Worm (Caenorhabditis elegans) whole organism, midembryonic: ENCODE data around the gene C25G4.3.
"Not testable (repeated sequence)": the region's sequence is repeated elsewhere in the genome, so short reads cannot be mapped to it uniquely, and the experiment has no call there.

Experiments used
- T22C8.4 ChIP-seq: fragments of 200-800 bp; sonication (Bioruptor generic); IDR thresholded peaks from 2 replicates; pipeline ENCODE4 v1.3.6; 2022; ENCODE audit warnings: missing genetic modification characterization, missing compliant biosample characterization
- cog-1 ChIP-seq: sonication (generic microtip); optimal IDR thresholded peaks from 2 replicates; lab custom pipeline; 2016; ENCODE audit warnings: missing genetic modification characterization, missing compliant biosample characterization
- flt-1 ChIP-seq: fragments of 200-800 bp; sonication (Bioruptor generic); IDR thresholded peaks from 2 replicates; pipeline ENCODE4 v1.3.6; 2022; ENCODE audit warnings: missing genetic modification characterization, missing compliant biosample characterization
- klf-2 ChIP-seq: fragments of 200-800 bp; sonication (Bioruptor generic); conservative IDR thresholded peaks from 2 replicates; pipeline ENCODE4 v1.3.6; 2022; ENCODE audit warnings: missing genetic modification reagents, missing genetic modification characterization, missing compliant biosample characterization
- med-1 ChIP-seq: sonication (generic microtip); optimal IDR thresholded peaks from 2 replicates; lab custom pipeline; 2017; ENCODE audit warnings: missing genetic modification characterization, mild to moderate bottlenecking, missing compliant biosample characterization, antibody characterized with exemption, missing genetic modification reagents; ENCODE audit not compliant: insufficient read depth
- ref-1 ChIP-seq: fragments of 200-800 bp; sonication (Bioruptor generic); conservative IDR thresholded peaks from 2 replicates; pipeline ENCODE4 v1.3.6; 2022; ENCODE audit warnings: missing genetic modification reagents, missing genetic modification characterization, missing compliant biosample characterization
- tab-1 ChIP-seq: fragments of 200-800 bp; sonication (Bioruptor generic); IDR thresholded peaks from 2 replicates; pipeline ENCODE4 v1.3.6; 2022; ENCODE audit warnings: missing genetic modification characterization, missing compliant biosample characterization
- ztf-23 ChIP-seq: fragments of 200-800 bp; sonication (Bioruptor generic); IDR thresholded peaks from 2 replicates; pipeline ENCODE4 v1.3.6; 2022; ENCODE audit warnings: missing genetic modification reagents, missing genetic modification characterization, missing compliant biosample characterization
- ztf-29 ChIP-seq: fragments of 200-800 bp; sonication (Bioruptor generic); IDR thresholded peaks from 2 replicates; pipeline ENCODE4 v1.3.6; 2022; ENCODE audit warnings: missing genetic modification reagents, missing genetic modification characterization, missing compliant biosample characterization

C25G4.3 gene

ce11 chrIV:12445463-12445934 lies at the start of gene C25G4.3:
TSS of gene C25G4.3 (minus strand) at chrIV:12445884.
- TF ChIP-seq flt-1 (no peak), tab-1 (GFP tag; lab: Robert Waterston, UW) (no peak), ref-1 (GFP tag; lab: Robert Waterston, UW) (no peak), ztf-23 (GFP tag; lab: Robert Waterston, UW) (no peak), ztf-29 (GFP tag; lab: Robert Waterston, UW) (no peak), T22C8.4 (GFP tag; lab: Robert Waterston, UW) (no peak), klf-2 (no peak), med-1 (no peak), cog-1 (tag; lab: Kevin White, UChicago) (no peak)

- TF ChIP-seq flt-1 (no peak), ztf-29 (GFP tag; lab: Robert Waterston, UW) (no peak), T22C8.4 (GFP tag; lab: Robert Waterston, UW) (no peak), ref-1 (GFP tag; lab: Robert Waterston, UW) (no peak), tab-1 (GFP tag; lab: Robert Waterston, UW) (no peak), klf-2 (no peak), cog-1 (tag; lab: Kevin White, UChicago) (no peak), med-1 (no peak), ztf-23 (GFP tag; lab: Robert Waterston, UW) (no peak)
Observed at ce11 chrIV:12495196-12495595, 49.5 kb upstream of the C25G4.3 start, which contains the start of gene sru-20. TSS of gene sru-20 (plus strand) at chrIV:12495496.

ce11 chrIV:12490491-12490890 lies 44.8 kb upstream of the C25G4.3 start, which contains the start of gene him-6:
TSS of gene him-6 (plus strand) at chrIV:12490791.
- TF ChIP-seq cog-1 (tag; lab: Kevin White, UChicago) (no peak), ztf-29 (GFP tag; lab: Robert Waterston, UW) (no peak), T22C8.4 (GFP tag; lab: Robert Waterston, UW) (no peak), med-1 (no peak), klf-2 (no peak), ref-1 (GFP tag; lab: Robert Waterston, UW) (no peak), tab-1 (GFP tag; lab: Robert Waterston, UW) (no peak), ztf-23 (GFP tag; lab: Robert Waterston, UW) (no peak), flt-1 (no peak)

ce11 chrIV:12487194-12487593 lies 41.5 kb upstream of the C25G4.3 start, which contains the start of gene sru-26:
TSS of gene sru-26 (plus strand) at chrIV:12487494.
- TF ChIP-seq med-1 (no peak), ref-1 (GFP tag; lab: Robert Waterston, UW) (no peak), tab-1 (GFP tag; lab: Robert Waterston, UW) (no peak), ztf-23 (GFP tag; lab: Robert Waterston, UW) (no peak), cog-1 (tag; lab: Kevin White, UChicago) (no peak), ztf-29 (GFP tag; lab: Robert Waterston, UW) (no peak), klf-2 (no peak), flt-1 (no peak), T22C8.4 (GFP tag; lab: Robert Waterston, UW) (no peak)

ce11 chrIV:12484479-12484878 lies 38.8 kb upstream of the C25G4.3 start, which contains the start of gene T04A11.4:
TSS of gene T04A11.4 (minus strand) at chrIV:12484579.
- TF ChIP-seq cog-1 (tag; lab: Kevin White, UChicago); flt-1; T22C8.4 (GFP tag; lab: Robert Waterston, UW): not testable (repeated sequence)

- not testable (repeated sequence) for TF ChIP-seq ref-1 (GFP tag; lab: Robert Waterston, UW); cog-1 (tag; lab: Kevin White, UChicago); ztf-23 (GFP tag; lab: Robert Waterston, UW)
Observed at ce11 chrIV:12478711-12479110, 33.0 kb upstream of the C25G4.3 start, which contains the start of gene igdb-1. TSS of gene igdb-1 (plus strand) at chrIV:12479011.

- TF ChIP-seq T22C8.4 (GFP tag; lab: Robert Waterston, UW); cog-1 (tag; lab: Kevin White, UChicago); tab-1 (GFP tag; lab: Robert Waterston, UW): not testable (repeated sequence)
Observed at ce11 chrIV:12476942-12477341, 31.3 kb upstream of the C25G4.3 start, which contains the start of gene T04A11.1. TSS of gene T04A11.1 (minus strand) at chrIV:12477042.

ce11 chrIV:12468359-12468758 lies 22.7 kb upstream of the C25G4.3 start, which contains the start of gene igdb-2:
TSS of gene igdb-2 (plus strand) at chrIV:12468659.
- TF ChIP-seq cog-1 (tag; lab: Kevin White, UChicago) (no peak), med-1 (no peak), flt-1 (no peak), ztf-29 (GFP tag; lab: Robert Waterston, UW) (no peak), ref-1 (GFP tag; lab: Robert Waterston, UW) (no peak), ztf-23 (GFP tag; lab: Robert Waterston, UW) (no peak), T22C8.4 (GFP tag; lab: Robert Waterston, UW) (no peak), klf-2 (no peak), tab-1 (GFP tag; lab: Robert Waterston, UW) (no peak)

- TF ChIP-seq flt-1 (no peak), ref-1 (GFP tag; lab: Robert Waterston, UW) (no peak), klf-2 (no peak), med-1 (no peak), tab-1 (GFP tag; lab: Robert Waterston, UW) (no peak)
Observed at ce11 chrIV:12467761-12468160, 22.1 kb upstream of the C25G4.3 start.

- TF ChIP-seq klf-2 (no peak), ref-1 (GFP tag; lab: Robert Waterston, UW) (no peak)
Observed at ce11 chrIV:12464822-12465221, 19.1 kb upstream of the C25G4.3 start.

ce11 chrIV:12463370-12463769 lies 17.7 kb upstream of the C25G4.3 start, which contains the start of gene C25G4.8:
TSS of gene C25G4.8 (minus strand) at chrIV:12463470.
- TF ChIP-seq T22C8.4 (GFP tag; lab: Robert Waterston, UW) (no peak), ztf-23 (GFP tag; lab: Robert Waterston, UW) (no peak), klf-2 (no peak), med-1 (no peak), flt-1 (no peak), tab-1 (GFP tag; lab: Robert Waterston, UW) (no peak), ztf-29 (GFP tag; lab: Robert Waterston, UW) (no peak), cog-1 (tag; lab: Kevin White, UChicago) (no peak), ref-1 (GFP tag; lab: Robert Waterston, UW) (no peak)
